Worm (Caenorhabditis elegans) whole organism, young adult: ENCODE results near the gene twk-12.

Source experiments
- C17E4.6 ChIP-seq: fragments of 200-800 bp; sonication (Bioruptor generic); IDR thresholded peaks from 2 replicates; pipeline ENCODE4 v1.3.6; 2022; ENCODE audit warnings: missing genetic modification reagents, missing genetic modification characterization, missing compliant biosample characterization
- Y53F4B.3 ChIP-seq: fragments of 200-800 bp; sonication (Bioruptor generic); IDR thresholded peaks from 2 replicates; pipeline ENCODE4 v1.3.6; 2022; ENCODE audit warnings: missing genetic modification reagents, missing genetic modification characterization, missing compliant biosample characterization
- cebp-1 ChIP-seq, 2 experiments: fragments of 200-800 bp in 1 of 2; sonication (Bioruptor generic) in 1 of 2; sonication (generic microtip) in 1 of 2; IDR thresholded peaks in 1 of 2; optimal IDR thresholded peaks in 1 of 2; 2 replicates each; pipeline versions ENCODE4 v1.3.6 to Lab custom; 2017 to 2022; ENCODE audit warnings: missing compliant biosample characterization in 2 of 2, missing genetic modification characterization in 2 of 2, mild to moderate bottlenecking in 1 of 2, missing genetic modification reagents in 1 of 2, moderate library complexity in 1 of 2
- sea-2 ChIP-seq: fragments of 200-800 bp; sonication (Bioruptor generic); IDR thresholded peaks from 2 replicates; pipeline ENCODE4 v1.3.6; 2022; ENCODE audit warnings: missing genetic modification characterization, missing compliant biosample characterization
- unc-130 ChIP-seq: sonication (generic microtip); optimal IDR thresholded peaks from 2 replicates; lab custom pipeline; 2016; ENCODE audit warnings: missing genetic modification reagents, missing genetic modification characterization, missing compliant biosample characterization
- unc-62 ChIP-seq: fragments of 150-350 bp; optimal IDR thresholded peaks from 2 replicates; lab custom pipeline; 2014; ENCODE audit warnings: missing biosample characterization, missing genetic modification reagents, missing genetic modification characterization

DNA sequence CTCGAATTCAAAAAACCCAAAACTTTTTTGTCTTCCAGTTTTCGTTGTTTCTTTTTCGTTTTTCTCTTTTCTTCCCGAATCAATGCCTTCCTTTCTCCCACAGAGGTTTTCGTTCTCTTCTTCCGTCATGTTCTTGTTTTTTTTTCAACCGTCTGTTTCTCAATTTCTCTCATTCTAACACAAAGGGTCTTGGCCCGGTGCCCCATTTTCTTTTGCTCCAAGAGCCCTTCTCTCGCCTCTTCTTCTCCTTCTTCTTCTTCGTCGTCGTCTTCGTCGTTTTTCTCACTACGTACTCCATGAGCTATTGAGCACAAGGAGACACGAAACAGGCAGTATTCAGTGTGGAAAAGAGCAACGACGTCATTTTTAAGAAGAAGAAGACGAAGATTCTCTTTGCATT lies 10.1 kb downstream of the twk-12 start:
- TF ChIP-seq unc-130: no peak
- TF ChIP-seq unc-62: no peak
- TF ChIP-seq Y53F4B.3 (GFP tag; lab: Robert Waterston, UW): no peak
- no peak for TF ChIP-seq C17E4.6 (GFP tag; lab: Robert Waterston, UW)
- no peak for TF ChIP-seq cebp-1 (GFP tag; IDR thresholded peaks at IDR 0.05; lab: Robert Waterston, UW)
- no peak for TF ChIP-seq cebp-1 (tag; optimal IDR thresholded peaks at IDR 0.05; lab: Kevin White, UChicago)
- TF ChIP-seq sea-2 (GFP tag; lab: Robert Waterston, UW): no peak
